Fruit fly (Drosophila melanogaster) whole organism, embryonic: Measurements from ENCODE around the gene CG12301.

Experiments used
- CG15696 ChIP-seq: fragments of 200-800 bp; sonication (Bioruptor generic); optimal IDR thresholded peaks from 2 replicates; lab custom pipeline; 2019; ENCODE audit warnings: missing biosample characterization, mild to moderate bottlenecking, missing genetic modification characterization, moderate library complexity
- crp ChIP-seq, 2 experiments: fragments of 200-800 bp; sonication (Bioruptor generic); optimal IDR thresholded peaks; 2 replicates in 1 of 2; 3 replicates in 1 of 2; lab custom pipeline; 2017; ENCODE audit warnings: missing biosample characterization in 2 of 2, missing genetic modification characterization in 2 of 2, mild to moderate bottlenecking in 1 of 2, moderate library complexity in 1 of 2
- fd64A ChIP-seq: fragments of 200-800 bp; sonication (Bioruptor generic); optimal IDR thresholded peaks from 3 replicates; lab custom pipeline; 2018; ENCODE audit warnings: missing biosample characterization, mild to moderate bottlenecking, missing genetic modification characterization
- oc ChIP-seq: fragments of 200-800 bp; sonication (Bioruptor generic); optimal IDR thresholded peaks from 2 replicates; lab custom pipeline; 2018; ENCODE audit warnings: missing biosample characterization, mild to moderate bottlenecking, missing genetic modification characterization, moderate library complexity
- sd ChIP-seq: fragments of 200-800 bp; sonication (Bioruptor generic); optimal IDR thresholded peaks from 3 replicates; lab custom pipeline; 2018; ENCODE audit warnings: missing biosample characterization, mild to moderate bottlenecking, missing genetic modification characterization, moderate library complexity

DNA sequence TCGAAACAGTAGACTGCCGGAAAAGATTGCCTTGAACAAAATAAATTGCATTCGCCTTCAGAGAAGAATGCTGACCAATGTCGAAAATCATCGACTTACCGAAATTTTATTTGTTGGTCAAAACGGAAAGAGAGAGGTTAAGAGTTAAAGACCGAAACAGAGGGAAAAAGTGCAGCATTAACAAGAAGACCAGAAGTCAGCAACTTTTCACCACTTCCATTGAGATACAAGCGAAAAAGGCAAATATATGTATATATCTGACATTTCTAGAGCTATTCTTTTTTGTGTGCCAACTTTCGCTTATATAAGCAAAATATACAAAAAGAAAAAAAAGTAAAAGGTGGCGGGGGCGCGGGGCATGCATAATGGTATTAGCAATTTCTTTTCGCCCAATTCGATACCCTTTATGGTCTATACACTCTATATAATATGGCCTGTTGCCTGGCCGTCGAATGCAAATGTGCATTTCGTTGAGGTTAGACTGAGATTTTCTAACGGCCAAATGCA lies 40.6 kb upstream of the CG12301 start:
- no peak for TF ChIP-seq crp (GFP tag; optimal IDR thresholded peaks at IDR 0.05; lab: Kevin White, UChicago)
- TF ChIP-seq CG15696 (tag; lab: Kevin White, UChicago) = no peak
- no peak for TF ChIP-seq sd (tag; lab: Kevin White, UChicago)
- TF ChIP-seq fd64A = no peak
- TF ChIP-seq oc = no peak
